Worm (Caenorhabditis elegans) whole organism, late embryonic: ENCODE measurements around the gene ehs-1.

Experiments used
- ceh-14 ChIP-seq: sonication (generic microtip); optimal IDR thresholded peaks from 2 replicates; lab custom pipeline; 2016; ENCODE audit warnings: missing genotype, missing genetic modification characterization, missing compliant biosample characterization
- ceh-18 ChIP-seq: sonication (generic microtip); optimal IDR thresholded peaks from 2 replicates; lab custom pipeline; 2016; ENCODE audit warnings: missing genetic modification characterization, missing compliant biosample characterization
- ceh-9 ChIP-seq: sonication (generic microtip); optimal IDR thresholded peaks from 2 replicates; lab custom pipeline; 2016; ENCODE audit warnings: mild to moderate bottlenecking, missing genetic modification characterization, inconsistent platforms, missing compliant biosample characterization
- dve-1 ChIP-seq: sonication (generic microtip); optimal IDR thresholded peaks from 2 replicates; lab custom pipeline; 2017; ENCODE audit warnings: antibody characterized with exemption, mild to moderate bottlenecking, missing genetic modification characterization, missing compliant biosample characterization
- hlh-30 ChIP-seq: sonication (generic microtip); optimal IDR thresholded peaks from 2 replicates; lab custom pipeline; 2017; ENCODE audit warnings: antibody characterized with exemption, missing genetic modification characterization, missing compliant biosample characterization; ENCODE audit not compliant: insufficient read depth
- lim-6 ChIP-seq: sonication (generic microtip); optimal IDR thresholded peaks from 2 replicates; lab custom pipeline; 2016; ENCODE audit warnings: missing genetic modification characterization, missing compliant biosample characterization
- nfya-1 ChIP-seq: sonication (generic microtip); optimal IDR thresholded peaks from 2 replicates; lab custom pipeline; 2017; ENCODE audit warnings: missing genetic modification characterization, mild to moderate bottlenecking, missing compliant biosample characterization, antibody characterized with exemption, moderate library complexity
- pat-9 ChIP-seq: fragments of 200-800 bp; sonication (Bioruptor generic); optimal IDR thresholded peaks from 2 replicates; lab custom pipeline; 2018; ENCODE audit warnings: mild to moderate bottlenecking, missing genetic modification characterization, moderate library complexity, missing compliant biosample characterization
- sox-4 ChIP-seq: sonication (generic microtip); optimal IDR thresholded peaks from 2 replicates; lab custom pipeline; 2017; ENCODE audit warnings: mild to moderate bottlenecking, missing genetic modification characterization, inconsistent platforms, missing compliant biosample characterization
- tbx-2 ChIP-seq: sonication (generic microtip); optimal IDR thresholded peaks from 2 replicates; lab custom pipeline; 2016; ENCODE audit warnings: missing genetic modification characterization, missing compliant biosample characterization
- unc-42 ChIP-seq: sonication (generic microtip); optimal IDR thresholded peaks from 2 replicates; lab custom pipeline; 2016; ENCODE audit warnings: missing genotype, missing genetic modification characterization, missing compliant biosample characterization

Gene ehs-1

DNA sequence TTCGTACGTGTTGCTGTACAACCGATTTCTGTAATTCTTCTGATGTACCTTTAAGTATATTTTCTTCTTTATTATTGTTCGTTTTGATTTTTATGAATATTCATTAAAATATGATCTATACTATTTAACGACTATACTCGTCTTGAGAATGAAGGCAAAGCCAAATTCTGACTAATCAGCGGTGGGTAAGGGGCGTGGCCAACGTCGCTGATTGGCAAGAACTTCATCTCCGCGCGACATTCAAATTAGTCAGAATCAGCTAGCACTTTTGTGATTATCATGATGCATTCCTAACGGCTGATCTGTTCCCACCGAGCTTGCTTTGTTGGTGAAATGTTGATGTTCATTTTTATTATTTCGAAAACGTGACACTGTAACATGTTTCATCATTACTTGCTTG is 46.4 kb downstream of the ehs-1 start:
- TF ChIP-seq lim-6 (tag; lab: Kevin White, UChicago) (no peak), hlh-30 (tag; lab: Kevin White, UChicago) (no peak), nfya-1 (tag; lab: Kevin White, UChicago) (peak; percentile 75), pat-9 (tag; lab: Kevin White, UChicago) (no peak), ceh-18 (no peak), dve-1 (no peak), ceh-9 (tag; lab: Kevin White, UChicago) (no peak)

DNA sequence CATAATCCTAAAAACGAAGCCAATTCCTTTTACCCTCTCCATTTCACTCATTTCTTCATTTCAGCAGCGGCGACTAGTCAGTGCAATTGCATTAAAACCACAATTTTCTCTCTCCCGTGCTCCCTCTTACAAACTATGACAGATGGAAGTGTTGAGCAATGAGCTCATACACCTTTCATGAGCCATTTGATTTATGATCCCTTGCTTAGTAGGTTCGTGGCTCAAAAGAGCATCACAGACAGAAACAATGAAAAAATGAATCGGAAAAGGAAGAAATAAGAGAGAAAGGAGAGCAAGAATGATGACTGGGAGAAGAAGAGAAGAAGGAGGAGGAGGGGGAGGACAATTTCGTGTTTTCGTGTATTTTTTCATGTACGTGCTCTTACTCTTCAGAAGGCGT is 51.0 kb downstream of the ehs-1 start:
- TF ChIP-seq unc-42 = peak; percentile 21
- peak; percentile 6 for TF ChIP-seq tbx-2 (tag; lab: Kevin White, UChicago)
- no peak for TF ChIP-seq ceh-14
- TF ChIP-seq sox-4 (tag; lab: Kevin White, UChicago) = peak; percentile 8

ce11 chrII:5872414-5872813 is 51.9 kb downstream of the ehs-1 start:
- TF ChIP-seq tbx-2 (tag; lab: Kevin White, UChicago) = no peak
- TF ChIP-seq, all 69 proteins: peak for 0
